Fruit fly (Drosophila melanogaster): Measurements from ENCODE around the gene CG16853.

dm6 chr2L:13555397-13555796 lies 13.3 kb downstream of the CG16853 start:
- no peak for TF ChIP-seq psq (optimal IDR thresholded peaks at IDR 0.05)
- no peak for TF ChIP-seq ttk (optimal IDR thresholded peaks at IDR 0.05)
- no peak for TF ChIP-seq insv (optimal IDR thresholded peaks at IDR 0.05)
- TF ChIP-seq Sin3A (optimal IDR thresholded peaks at IDR 0.05): no peak
